Fruit fly (Drosophila melanogaster) whole organism, embryonic: Measurements from ENCODE around the gene Dhdds.

ENCODE experiments used
- Ada2b ChIP-seq: fragments of 200-800 bp; sonication (Bioruptor generic); IDR thresholded peaks from 2 replicates; pipeline ENCODE4 v1.3.6; 2022; ENCODE audit warnings: missing biosample characterization, missing genetic modification characterization
- Awh ChIP-seq: fragments of 200-800 bp; sonication (Bioruptor generic); IDR thresholded peaks from 2 replicates; pipeline ENCODE4, ENCODE4 v1.3.6; 2022; ENCODE audit warnings: missing biosample characterization, missing genetic modification characterization
- Blimp-1 ChIP-seq: fragments of 200-800 bp; sonication (Bioruptor generic); optimal IDR thresholded peaks from 3 replicates; lab custom pipeline; 2018; ENCODE audit warnings: missing biosample characterization, missing genetic modification characterization, mild to moderate bottlenecking, moderate library complexity, missing genetic modification reagents
- CG10147 ChIP-seq: fragments of 200-800 bp; sonication (Bioruptor generic); optimal IDR thresholded peaks from 2 replicates; lab custom pipeline; 2019; ENCODE audit warnings: missing biosample characterization, mild to moderate bottlenecking, missing genetic modification characterization, moderate library complexity
- CG10274 ChIP-seq: fragments of 200-800 bp; sonication (Bioruptor generic); optimal IDR thresholded peaks from 3 replicates; lab custom pipeline; 2017; ENCODE audit warnings: missing biosample characterization, mild to moderate bottlenecking, missing genetic modification characterization
- CG11560 ChIP-seq: fragments of 200-800 bp; sonication (Bioruptor generic); IDR thresholded peaks from 3 replicates; pipeline ENCODE4 v1.3.6; 2022; ENCODE audit warnings: missing biosample characterization, missing genetic modification characterization
- CG13296 ChIP-seq: fragments of 200-800 bp; sonication (Bioruptor generic); optimal IDR thresholded peaks from 3 replicates; lab custom pipeline; 2018; ENCODE audit warnings: missing biosample characterization, mild to moderate bottlenecking, missing genetic modification characterization
- CG13775 ChIP-seq: fragments of 200-800 bp; sonication (Bioruptor generic); optimal IDR thresholded peaks from 3 replicates; lab custom pipeline; 2017; ENCODE audit warnings: missing biosample characterization, mild to moderate bottlenecking, missing genetic modification characterization
- CG14710 ChIP-seq: fragments of 200-800 bp; sonication (Bioruptor generic); optimal IDR thresholded peaks from 3 replicates; lab custom pipeline; 2019; ENCODE audit warnings: missing biosample characterization, mild to moderate bottlenecking, missing genetic modification characterization, moderate library complexity
- CG16779 ChIP-seq: fragments of 200-800 bp; sonication (Bioruptor generic); IDR thresholded peaks from 2 replicates; pipeline ENCODE4 v1.3.6; 2022; ENCODE audit warnings: missing biosample characterization, missing genetic modification characterization
- CG17186 ChIP-seq: fragments of 200-800 bp; sonication (Bioruptor generic); optimal IDR thresholded peaks from 3 replicates; lab custom pipeline; 2017; ENCODE audit warnings: missing biosample characterization, missing genetic modification reagents, missing genetic modification characterization
- CG17359 ChIP-seq: fragments of 200-800 bp; sonication (Bioruptor generic); optimal IDR thresholded peaks from 3 replicates; lab custom pipeline; 2018; ENCODE audit warnings: missing biosample characterization, mild to moderate bottlenecking, missing genetic modification characterization, moderate library complexity
- CG17568 ChIP-seq: fragments of 200-800 bp; sonication (Bioruptor generic); optimal IDR thresholded peaks from 2 replicates; lab custom pipeline; 2018; ENCODE audit warnings: missing biosample characterization, mild to moderate bottlenecking, missing genetic modification characterization, moderate library complexity
- CG34422 ChIP-seq: fragments of 200-800 bp; sonication (Bioruptor generic); IDR thresholded peaks from 3 replicates; pipeline ENCODE4 v1.3.6; 2022; ENCODE audit warnings: missing biosample characterization, missing genetic modification characterization
- CG4707 ChIP-seq: fragments of 200-800 bp; sonication (Bioruptor generic); optimal IDR thresholded peaks from 2 replicates; lab custom pipeline; 2018; ENCODE audit warnings: missing biosample characterization, mild to moderate bottlenecking, missing genetic modification characterization, moderate library complexity
- CG5245 ChIP-seq: fragments of 200-800 bp; sonication (Bioruptor generic); optimal IDR thresholded peaks from 3 replicates; lab custom pipeline; 2016; ENCODE audit warnings: missing biosample characterization, missing genetic modification characterization
- CG6854 ChIP-seq: fragments of 200-800 bp; sonication (Bioruptor generic); optimal IDR thresholded peaks from 3 replicates; lab custom pipeline; 2017; ENCODE audit warnings: missing biosample characterization, mild to moderate bottlenecking, missing genetic modification characterization
- CG7556 ChIP-seq: fragments of 200-800 bp; sonication (Bioruptor generic); optimal IDR thresholded peaks from 2 replicates; lab custom pipeline; 2017; ENCODE audit warnings: missing biosample characterization, mild to moderate bottlenecking, missing genetic modification characterization
- CG7963 ChIP-seq: fragments of 200-800 bp; sonication (Bioruptor generic); IDR thresholded peaks from 3 replicates; pipeline ENCODE4 v1.3.6; 2022; ENCODE audit warnings: missing biosample characterization, missing genetic modification characterization; ENCODE audit not compliant: partially characterized antibody
- CG8359 ChIP-seq: fragments of 200-800 bp; sonication (Bioruptor generic); optimal IDR thresholded peaks from 2 replicates; lab custom pipeline; 2017; ENCODE audit warnings: missing biosample characterization, mild to moderate bottlenecking, missing genetic modification characterization, borderline replicate concordance
- MTF-1 ChIP-seq: fragments of 200-800 bp; sonication (Bioruptor generic); optimal IDR thresholded peaks from 2 replicates; lab custom pipeline; 2018; ENCODE audit warnings: missing biosample characterization, mild to moderate bottlenecking, missing genetic modification characterization, borderline replicate concordance
- Mrtf ChIP-seq: fragments of 200-800 bp; sonication (Bioruptor generic); IDR thresholded peaks from 3 replicates; pipeline ENCODE4 v1.3.6; 2022; ENCODE audit warnings: missing biosample characterization, missing genetic modification characterization
- NfI ChIP-seq: fragments of 200-800 bp; sonication (Bioruptor generic); optimal IDR thresholded peaks from 3 replicates; lab custom pipeline; 2018; ENCODE audit warnings: missing biosample characterization, mild to moderate bottlenecking, missing genetic modification characterization, moderate library complexity
- Oli ChIP-seq: fragments of 200-800 bp; sonication (Bioruptor generic); optimal IDR thresholded peaks from 2 replicates; lab custom pipeline; 2018; ENCODE audit warnings: missing biosample characterization, mild to moderate bottlenecking, missing genetic modification characterization, moderate library complexity
- Spps ChIP-seq: fragments of 200-800 bp; sonication (Bioruptor generic); optimal IDR thresholded peaks from 2 replicates; lab custom pipeline; 2018; ENCODE audit warnings: missing biosample characterization, mild to moderate bottlenecking, missing genetic modification characterization
- bigmax ChIP-seq: fragments of 200-800 bp; sonication (Bioruptor generic); optimal IDR thresholded peaks from 2 replicates; lab custom pipeline; 2018; ENCODE audit warnings: missing biosample characterization, mild to moderate bottlenecking, missing genetic modification characterization
- cas ChIP-seq: fragments of 200-800 bp; sonication (Bioruptor generic); IDR thresholded peaks from 2 replicates; pipeline ENCODE4 v1.3.6; 2022; ENCODE audit warnings: missing biosample characterization, missing genetic modification characterization
- chm ChIP-seq: fragments of 200-800 bp; sonication (Bioruptor generic); IDR thresholded peaks from 2 replicates; pipeline ENCODE4 v1.3.6; 2022; ENCODE audit warnings: missing biosample characterization, missing genetic modification characterization
- ci ChIP-seq: fragments of 200-800 bp; sonication (Bioruptor generic); IDR thresholded peaks from 3 replicates; pipeline ENCODE4 v1.3.6; 2022; ENCODE audit warnings: missing biosample characterization, missing genetic modification characterization
- croc ChIP-seq: fragments of 200-800 bp; sonication (Bioruptor generic); conservative IDR thresholded peaks from 3 replicates; pipeline ENCODE4 v1.3.6; 2022; ENCODE audit warnings: missing biosample characterization, missing genetic modification characterization
- cwo ChIP-seq: fragments of 200-800 bp; sonication (Bioruptor generic); optimal IDR thresholded peaks from 3 replicates; lab custom pipeline; 2017; ENCODE audit warnings: missing biosample characterization, missing genetic modification characterization, mild to moderate bottlenecking, moderate library complexity, missing genetic modification reagents
- da ChIP-seq: fragments of 200-800 bp; sonication (Bioruptor generic); optimal IDR thresholded peaks from 2 replicates; lab custom pipeline; 2016; ENCODE audit warnings: missing biosample characterization, missing genetic modification characterization
- dysf ChIP-seq: fragments of 200-800 bp; sonication (Bioruptor generic); IDR thresholded peaks from 3 replicates; pipeline ENCODE4 v1.3.6; 2022; ENCODE audit warnings: missing biosample characterization, missing genetic modification characterization
- gcm ChIP-seq: fragments of 200-800 bp; sonication (Bioruptor generic); optimal IDR thresholded peaks from 2 replicates; lab custom pipeline; 2019; ENCODE audit warnings: missing biosample characterization, mild to moderate bottlenecking, missing genetic modification characterization, moderate library complexity
- gfzf ChIP-seq: fragments of 200-800 bp; sonication (Bioruptor generic); optimal IDR thresholded peaks from 2 replicates; lab custom pipeline; 2016; ENCODE audit warnings: missing biosample characterization, mild to moderate bottlenecking, missing genetic modification characterization, moderate library complexity
- gsb ChIP-seq: fragments of 200-800 bp; sonication (Bioruptor generic); IDR thresholded peaks from 2 replicates; pipeline ENCODE4 v1.3.6; 2022; ENCODE audit warnings: missing biosample characterization, missing genetic modification characterization
- her ChIP-seq: fragments of 200-800 bp; sonication (Bioruptor generic); optimal IDR thresholded peaks from 2 replicates; lab custom pipeline; 2016; ENCODE audit warnings: missing biosample characterization, missing genetic modification characterization
- hkb ChIP-seq, 2 experiments: fragments of 200-800 bp in 1 of 2; fragments of >200 bp in 1 of 2; sonication (Bioruptor generic) in 1 of 2; IDR thresholded peaks in 1 of 2; optimal IDR thresholded peaks in 1 of 2; 2 replicates each; pipeline versions ENCODE4 v1.3.6 to Lab custom; 2017 to 2022; ENCODE audit warnings: missing biosample characterization in 1 of 2, missing genetic modification characterization in 1 of 2
- inv ChIP-seq: fragments of 200-800 bp; sonication (Bioruptor generic); IDR thresholded peaks from 2 replicates; pipeline ENCODE4 v1.3.6; 2022; ENCODE audit warnings: missing biosample characterization, missing genetic modification characterization; ENCODE audit not compliant: partially characterized antibody
- row ChIP-seq: fragments of 200-800 bp; sonication (Bioruptor generic); IDR thresholded peaks from 3 replicates; pipeline ENCODE4 v1.3.6; 2022; ENCODE audit warnings: missing biosample characterization, missing genetic modification characterization
- salm ChIP-seq: fragments of 200-800 bp; sonication (Bioruptor generic); optimal IDR thresholded peaks from 2 replicates; lab custom pipeline; 2018; ENCODE audit warnings: missing biosample characterization, mild to moderate bottlenecking, missing genetic modification characterization
- sens-2 ChIP-seq: fragments of 200-800 bp; sonication (Bioruptor generic); IDR thresholded peaks from 2 replicates; pipeline ENCODE4 v1.3.6; 2022; ENCODE audit warnings: missing biosample characterization, missing genetic modification characterization
- seq ChIP-seq: fragments of 200-800 bp; sonication (Bioruptor generic); IDR thresholded peaks from 2 replicates; pipeline ENCODE4 v1.3.6; 2022; ENCODE audit warnings: missing biosample characterization, missing genetic modification characterization
- sisA ChIP-seq: fragments of 200-800 bp; sonication (Bioruptor generic); IDR thresholded peaks from 2 replicates; pipeline ENCODE4 v1.3.6; 2022; ENCODE audit warnings: missing biosample characterization, missing genetic modification characterization
- slp2 ChIP-seq: fragments of 200-800 bp; sonication (Bioruptor generic); optimal IDR thresholded peaks from 2 replicates; lab custom pipeline; 2016; ENCODE audit warnings: missing biosample characterization, missing genetic modification characterization
- tap ChIP-seq: fragments of 200-800 bp; optimal IDR thresholded peaks from 3 replicates; lab custom pipeline; 2019; ENCODE audit warnings: missing biosample characterization, mild to moderate bottlenecking, missing genetic modification characterization, moderate library complexity
- z ChIP-seq: fragments of 200-800 bp; sonication (Bioruptor generic); IDR thresholded peaks from 3 replicates; pipeline ENCODE4 v1.3.6; 2022; ENCODE audit warnings: missing biosample characterization, missing genetic modification characterization
- zf30C ChIP-seq: fragments of 200-800 bp; sonication (Bioruptor generic); optimal IDR thresholded peaks from 3 replicates; lab custom pipeline; 2018; ENCODE audit warnings: missing biosample characterization, mild to moderate bottlenecking, missing genetic modification characterization

The Dhdds gene

dm6 chrX:7933210-7933915 lies at the start of gene Dhdds, which contains the start of gene RpS14a (continued):
- TF ChIP-seq CG7963 (GFP tag; lab: Robert Waterston, UW) (peak; percentile 44; the same call in 1 of the 3 replicates), salm (tag; lab: Kevin White, UChicago) (peak; percentile 56), CG13775 (GFP tag; lab: Kevin White, UChicago) (peak; percentile 89), cwo (GFP tag; lab: Kevin White, UChicago) (peak; percentile 20), CG8359 (peak; percentile 6), Blimp-1 (no peak), cas (GFP tag; lab: Robert Waterston, UW) (no peak), NfI (GFP tag; lab: Kevin White, UChicago) (peak; percentile 75), zf30C (GFP tag; lab: Kevin White, UChicago) (no peak), CG6854 (GFP tag; lab: Kevin White, UChicago) (peak; percentile 29), croc (GFP tag; lab: Robert Waterston, UW) (no peak), gfzf (GFP tag; lab: Kevin White, UChicago) (peak; percentile 89), CG7556 (GFP tag; lab: Kevin White, UChicago) (peak; percentile 51), da (GFP tag; lab: Kevin White, UChicago) (no peak), sisA (GFP tag; lab: Robert Waterston, UW) (no peak), Spps (tag; lab: Kevin White, UChicago) (peak; percentile 25), CG14710 (peak; percentile 90), gsb (GFP tag; lab: Robert Waterston, UW) (no peak), Awh (GFP tag; lab: Robert Waterston, UW) (no peak), bigmax (GFP tag; lab: Kevin White, UChicago) (no peak), CG17568 (GFP tag; lab: Kevin White, UChicago) (peak; percentile 78), Mrtf (GFP tag; lab: Robert Waterston, UW) (no peak), ci (peak; percentile 75), CG17359 (peak; percentile 30), CG16779 (GFP tag; lab: Robert Waterston, UW) (no peak), Ada2b (GFP tag; lab: Robert Waterston, UW) (no peak), CG17186 (GFP tag; lab: Kevin White, UChicago) (peak; percentile 61), seq (peak; percentile 9; the same call in 1 of the 2 replicates), sens-2 (GFP tag; lab: Robert Waterston, UW) (0 out of 2 replicates have a peak, but pooled peaks have one; percentile 19), z (no peak), MTF-1 (GFP tag; lab: Kevin White, UChicago) (peak; percentile 68), row (GFP tag; lab: Robert Waterston, UW) (peak; percentile 15; the same call in 1 of the 3 replicates), CG11560 (peak; percentile 70; the same call in 2 of the 3 replicates), her (GFP tag; lab: Kevin White, UChicago) (peak; percentile 12), CG13296 (GFP tag; lab: Kevin White, UChicago) (peak; percentile 67), CG4707 (GFP tag; lab: Kevin White, UChicago) (peak; percentile 38), gcm (GFP tag; lab: Kevin White, UChicago) (peak; percentile 36), chm (GFP tag; lab: Robert Waterston, UW) (no peak; the same call in 1 of the 2 replicates), dysf (peak; percentile 35; the same call in 1 of the 3 replicates), CG10274 (GFP tag; lab: Kevin White, UChicago) (peak; percentile 33), slp2 (GFP tag; lab: Kevin White, UChicago) (peak; percentile 53), CG10147 (GFP tag; lab: Kevin White, UChicago) (peak; percentile 72), CG34422 (peak; percentile 23; the same call in 1 of the 3 replicates), inv (GFP tag; lab: Robert Waterston, UW) (peak; percentile 72), Oli (tag; lab: Kevin White, UChicago) (peak; percentile 33), tap (tag; lab: Kevin White, UChicago) (no peak), hkb (optimal IDR thresholded peaks at IDR 0.05; lab: Kevin White, UChicago) (peak; percentile 95), hkb (GFP tag; IDR thresholded peaks at IDR 0.05; lab: Robert Waterston, UW) (peak; percentile 46; the same call in 1 of the 2 replicates), CG5245 (no peak)
